Worm (Caenorhabditis elegans) whole organism, late embryonic: ENCODE results near the gene ttr-28.

Source experiments
- K02D7.2 ChIP-seq: sonication (generic microtip); optimal IDR thresholded peaks from 2 replicates; lab custom pipeline; 2017; ENCODE audit warnings: mild to moderate bottlenecking, missing genetic modification characterization, missing compliant biosample characterization
- ceh-48 ChIP-seq: sonication (generic microtip); optimal IDR thresholded peaks from 2 replicates; lab custom pipeline; 2016; ENCODE audit warnings: missing genetic modification characterization, inconsistent platforms, missing compliant biosample characterization
- ceh-9 ChIP-seq: sonication (generic microtip); optimal IDR thresholded peaks from 2 replicates; lab custom pipeline; 2016; ENCODE audit warnings: mild to moderate bottlenecking, missing genetic modification characterization, inconsistent platforms, missing compliant biosample characterization
- elt-2 ChIP-seq: sonication (generic microtip); optimal IDR thresholded peaks from 2 replicates; lab custom pipeline; 2016; ENCODE audit warnings: missing genetic modification reagents, missing genetic modification characterization, missing compliant biosample characterization
- fkh-10 ChIP-seq: fragments of 150-350 bp; optimal IDR thresholded peaks from 2 replicates; lab custom pipeline; 2014; ENCODE audit warnings: missing biosample characterization, missing genetic modification reagents, missing genetic modification characterization
- hlh-13 ChIP-seq: fragments of 200-800 bp; sonication (Bioruptor generic); optimal IDR thresholded peaks from 2 replicates; lab custom pipeline; 2018; ENCODE audit warnings: mild to moderate bottlenecking, missing genetic modification characterization, missing compliant biosample characterization
- nhr-11 ChIP-seq: fragments of 150-350 bp; optimal IDR thresholded peaks from 2 replicates; lab custom pipeline; 2014; ENCODE audit warnings: missing biosample characterization, missing genetic modification characterization
- pros-1 ChIP-seq: fragments of 150-350 bp; optimal IDR thresholded peaks from 2 replicates; lab custom pipeline; 2014; ENCODE audit warnings: missing biosample characterization, missing genetic modification reagents, missing genetic modification characterization
- sdc-2 ChIP-seq: sonication (generic microtip); optimal IDR thresholded peaks from 2 replicates; lab custom pipeline; 2016; ENCODE audit warnings: missing genotype, missing genetic modification characterization, missing compliant biosample characterization
- sox-4 ChIP-seq: sonication (generic microtip); optimal IDR thresholded peaks from 2 replicates; lab custom pipeline; 2017; ENCODE audit warnings: mild to moderate bottlenecking, missing genetic modification characterization, inconsistent platforms, missing compliant biosample characterization

- TF ChIP-seq ceh-9 (tag; lab: Kevin White, UChicago) (no peak), K02D7.2 (no peak), nhr-11 (tag; lab: Kevin White, UChicago) (no peak), hlh-13 (GFP tag; lab: Kevin White, UChicago) (no peak), fkh-10 (GFP tag; lab: Kevin White, UChicago) (no peak), ceh-48 (tag; lab: Kevin White, UChicago) (no peak), sox-4 (tag; lab: Kevin White, UChicago) (no peak), pros-1 (no peak), sdc-2 (tag; lab: Kevin White, UChicago) (no peak), elt-2 (tag; lab: Kevin White, UChicago) (no peak)
These were observed 9.2 kb downstream of the ttr-28 start, which contains the start of gene ttbk-7 for ce11 chrV:12895772-12896171.
